Fruit fly (Drosophila melanogaster): Measurements from ENCODE around the gene CG15386.

CG15386 gene

dm6 chr2L:2175090-2175830, 41.8 kb downstream of the CG15386 start:
- TF ChIP-seq CG14655 (GFP tag; optimal IDR thresholded peaks at IDR 0.05): peak; percentile 23
- TF ChIP-seq CG34367 (tag; optimal IDR thresholded peaks at IDR 0.05): no peak
- 0 out of 3 replicates have a peak, but pooled peaks have one; percentile 26 for TF ChIP-seq fd96Ca (GFP tag; IDR thresholded peaks at IDR 0.05)
- TF ChIP-seq CG10348 (GFP tag; IDR thresholded peaks at IDR 0.05): no peak
- TF ChIP-seq CG17806 (tag; optimal IDR thresholded peaks at IDR 0.05): peak; percentile 32
- peak; percentile 86 for TF ChIP-seq CG13204 (GFP tag; optimal IDR thresholded peaks at IDR 0.05)
- TF ChIP-seq rn (GFP tag; IDR thresholded peaks at IDR 0.05): 0 out of 2 replicates have a peak, but pooled peaks have one; percentile 49
- peak; percentile 35 for TF ChIP-seq CG15710 (tag; optimal IDR thresholded peaks at IDR 0.05)
- peak; percentile 94 for TF ChIP-seq EcR (GFP tag; optimal IDR thresholded peaks at IDR 0.05)
- peak; percentile 49; the same call in 2 of the 3 replicates for TF ChIP-seq CG4496 (GFP tag; IDR thresholded peaks at IDR 0.05)
- TF ChIP-seq Ets98B (GFP tag; IDR thresholded peaks at IDR 0.05): no peak; the same call in 1 of the 2 replicates
- peak; percentile 58 for TF ChIP-seq Pif1B (GFP tag; optimal IDR thresholded peaks at IDR 0.05)
- TF ChIP-seq Pif1A (GFP tag; optimal IDR thresholded peaks at IDR 0.05): peak; percentile 19
- peak; percentile 3 for TF ChIP-seq Snoo (tag; optimal IDR thresholded peaks at IDR 0.05)
- TF ChIP-seq gl (tag; optimal IDR thresholded peaks at IDR 0.05): no peak
- peak; percentile 46 for TF ChIP-seq CG12605 (GFP tag; IDR thresholded peaks at IDR 0.05)
- peak; percentile 46 for TF ChIP-seq CG9948 (tag; optimal IDR thresholded peaks at IDR 0.05)
- peak; percentile 15 for TF ChIP-seq CG8159 (tag; optimal IDR thresholded peaks at IDR 0.05)
- TF ChIP-seq CG32121 (GFP tag; IDR thresholded peaks at IDR 0.05): peak; percentile 37; the same call in 1 of the 2 replicates
- no peak for TF ChIP-seq D1 (tag; optimal IDR thresholded peaks at IDR 0.05)
- TF ChIP-seq CG8301 (tag; optimal IDR thresholded peaks at IDR 0.05): no peak

dm6 chr2L:2173604-2174003, 43.4 kb downstream of the CG15386 start:
- TF ChIP-seq Snoo (tag; optimal IDR thresholded peaks at IDR 0.05): no peak
- TF ChIP-seq CG17806 (tag; optimal IDR thresholded peaks at IDR 0.05): no peak
- TF ChIP-seq Ets98B (GFP tag; IDR thresholded peaks at IDR 0.05): no peak
- TF ChIP-seq EcR (GFP tag; optimal IDR thresholded peaks at IDR 0.05): no peak
- TF ChIP-seq Pif1B (GFP tag; optimal IDR thresholded peaks at IDR 0.05): no peak
- TF ChIP-seq rn (GFP tag; IDR thresholded peaks at IDR 0.05): no peak
- no peak for TF ChIP-seq CG12605 (GFP tag; IDR thresholded peaks at IDR 0.05)
- TF ChIP-seq fd96Ca (GFP tag; IDR thresholded peaks at IDR 0.05): no peak
- no peak for TF ChIP-seq CG9948 (tag; optimal IDR thresholded peaks at IDR 0.05)

- TF ChIP-seq CG4496 (GFP tag; IDR thresholded peaks at IDR 0.05): no peak
- no peak for TF ChIP-seq rn (GFP tag; IDR thresholded peaks at IDR 0.05)
- no peak for TF ChIP-seq Pif1A (GFP tag; optimal IDR thresholded peaks at IDR 0.05)
- TF ChIP-seq CG12605 (GFP tag; IDR thresholded peaks at IDR 0.05): no peak
- TF ChIP-seq CG8301 (tag; optimal IDR thresholded peaks at IDR 0.05): no peak
- TF ChIP-seq CG17806 (tag; optimal IDR thresholded peaks at IDR 0.05): no peak
- no peak for TF ChIP-seq gl (tag; optimal IDR thresholded peaks at IDR 0.05)
Observed at dm6 chr2L:2173191-2173590, 43.9 kb downstream of the CG15386 start.

dm6 chr2L:2172460-2173121, 44.5 kb downstream of the CG15386 start:
- TF ChIP-seq gl (tag; optimal IDR thresholded peaks at IDR 0.05) (no peak), D1 (tag; optimal IDR thresholded peaks at IDR 0.05) (no peak)

dm6 chr2L:2171366-2172078, 45.5 kb downstream of the CG15386 start:
- no peak for TF ChIP-seq CG4496 (GFP tag; IDR thresholded peaks at IDR 0.05)
- TF ChIP-seq D1 (tag; optimal IDR thresholded peaks at IDR 0.05): no peak
- TF ChIP-seq CG14655 (GFP tag; optimal IDR thresholded peaks at IDR 0.05): no peak
- no peak for TF ChIP-seq CG32121 (GFP tag; IDR thresholded peaks at IDR 0.05)
- no peak for TF ChIP-seq CG13204 (GFP tag; optimal IDR thresholded peaks at IDR 0.05)
- TF ChIP-seq CG34367 (tag; optimal IDR thresholded peaks at IDR 0.05): no peak
- TF ChIP-seq Snoo (tag; optimal IDR thresholded peaks at IDR 0.05): no peak
- TF ChIP-seq CG12605 (GFP tag; IDR thresholded peaks at IDR 0.05): no peak
- TF ChIP-seq CG15710 (tag; optimal IDR thresholded peaks at IDR 0.05): no peak
- TF ChIP-seq Pif1A (GFP tag; optimal IDR thresholded peaks at IDR 0.05): no peak

dm6 chr2L:2168894-2169456, 48.1 kb downstream of the CG15386 start:
- TF ChIP-seq CG8159 (tag; optimal IDR thresholded peaks at IDR 0.05) (no peak), EcR (GFP tag; optimal IDR thresholded peaks at IDR 0.05) (peak; percentile 95), CG13204 (GFP tag; optimal IDR thresholded peaks at IDR 0.05) (peak; percentile 69)
